Fruit fly (Drosophila melanogaster) whole organism, embryonic: ENCODE results near the gene CG12290.

Experiments
- Abd-B ChIP-seq: fragments of 200-800 bp; sonication (Bioruptor generic); optimal IDR thresholded peaks from 2 replicates; lab custom pipeline; 2018; ENCODE audit warnings: missing biosample characterization, mild to moderate bottlenecking, missing genetic modification characterization, moderate library complexity
- Atf6 ChIP-seq: fragments of 200-800 bp; sonication (Bioruptor generic); IDR thresholded peaks from 2 replicates; pipeline ENCODE4 v1.3.6; 2022; ENCODE audit warnings: missing biosample characterization, missing genetic modification characterization
- BEAF-32 ChIP-seq: fragments of 200-800 bp; sonication (Bioruptor generic); optimal IDR thresholded peaks from 3 replicates; lab custom pipeline; 2017; ENCODE audit warnings: missing biosample characterization, missing genetic modification characterization, mild to moderate bottlenecking, moderate library complexity, missing genetic modification reagents
- CG1024 ChIP-seq: fragments of 200-800 bp; sonication (Bioruptor generic); IDR thresholded peaks from 2 replicates; pipeline ENCODE4 v1.3.6; 2022; ENCODE audit warnings: missing biosample characterization, missing genetic modification characterization
- CG12155 ChIP-seq: fragments of 200-800 bp; sonication (Bioruptor generic); optimal IDR thresholded peaks from 3 replicates; lab custom pipeline; 2016; ENCODE audit warnings: missing biosample characterization, missing genetic modification characterization
- CG12236 ChIP-seq: fragments of 200-800 bp; sonication (Bioruptor generic); optimal IDR thresholded peaks from 2 replicates; lab custom pipeline; 2016; ENCODE audit warnings: missing biosample characterization, missing genetic modification characterization
- CG1233 ChIP-seq: fragments of 200-800 bp; sonication (Bioruptor generic); optimal IDR thresholded peaks from 4 replicates; lab custom pipeline; 2018; ENCODE audit warnings: missing biosample characterization, mild to moderate bottlenecking, missing genetic modification characterization
- CG12744 ChIP-seq: fragments of 200-800 bp; sonication (Bioruptor generic); optimal IDR thresholded peaks from 2 replicates; lab custom pipeline; 2016; ENCODE audit warnings: missing biosample characterization, missing genetic modification characterization
- CG13775 ChIP-seq: fragments of 200-800 bp; sonication (Bioruptor generic); optimal IDR thresholded peaks from 3 replicates; lab custom pipeline; 2017; ENCODE audit warnings: missing biosample characterization, mild to moderate bottlenecking, missing genetic modification characterization
- CG14014 ChIP-seq: fragments of 200-800 bp; sonication (Bioruptor generic); IDR thresholded peaks from 2 replicates; pipeline ENCODE4 v1.3.6; 2022; ENCODE audit warnings: missing biosample characterization, missing genetic modification characterization
- CG14050 ChIP-seq: fragments of 200-800 bp; sonication (Bioruptor generic); IDR thresholded peaks from 3 replicates; pipeline ENCODE4 v1.3.6; 2022; ENCODE audit warnings: missing biosample characterization, missing genetic modification characterization
- CG14667 ChIP-seq: fragments of 200-800 bp; sonication (Bioruptor generic); IDR thresholded peaks from 2 replicates; pipeline ENCODE4 v1.3.6; 2022; ENCODE audit warnings: missing biosample characterization, missing genetic modification characterization
- CG15073 ChIP-seq: fragments of 200-800 bp; sonication (Bioruptor generic); optimal IDR thresholded peaks from 2 replicates; lab custom pipeline; 2016; ENCODE audit warnings: missing biosample characterization, missing genetic modification characterization
- CG18011 ChIP-seq: fragments of 200-800 bp; sonication (Bioruptor generic); optimal IDR thresholded peaks from 2 replicates; lab custom pipeline; 2017; ENCODE audit warnings: missing biosample characterization, missing genetic modification characterization, mild to moderate bottlenecking, moderate library complexity, missing genotype
- CG18262 ChIP-seq: fragments of 200-800 bp; optimal IDR thresholded peaks from 3 replicates; lab custom pipeline; 2019; ENCODE audit warnings: missing biosample characterization, mild to moderate bottlenecking, missing genetic modification characterization, moderate library complexity
- CG18476 ChIP-seq: fragments of 200-800 bp; sonication (Bioruptor generic); optimal IDR thresholded peaks from 2 replicates; lab custom pipeline; 2016; ENCODE audit warnings: missing biosample characterization, mild to moderate bottlenecking, missing genetic modification characterization
- CG3838 ChIP-seq: fragments of 200-800 bp; sonication (Bioruptor generic); optimal IDR thresholded peaks from 3 replicates; lab custom pipeline; 2016; ENCODE audit warnings: missing biosample characterization, missing genetic modification characterization
- CG4360 ChIP-seq: fragments of 200-800 bp; sonication (Bioruptor generic); IDR thresholded peaks from 2 replicates; pipeline ENCODE4 v1.3.6; 2022; ENCODE audit warnings: missing biosample characterization, missing genetic modification characterization
- CG6765 ChIP-seq: fragments of 200-800 bp; sonication (Bioruptor generic); optimal IDR thresholded peaks from 3 replicates; lab custom pipeline; 2017; ENCODE audit warnings: missing biosample characterization, mild to moderate bottlenecking, missing genetic modification characterization
- CG7372 ChIP-seq: fragments of 200-800 bp; sonication (Bioruptor generic); IDR thresholded peaks from 2 replicates; pipeline ENCODE4 v1.3.6; 2022; ENCODE audit warnings: missing biosample characterization, missing genetic modification characterization
- CG7745 ChIP-seq: fragments of 200-800 bp; sonication (Bioruptor generic); optimal IDR thresholded peaks from 2 replicates; lab custom pipeline; 2018; ENCODE audit warnings: missing biosample characterization, mild to moderate bottlenecking, missing genetic modification characterization, moderate library complexity
- Camta ChIP-seq: fragments of 200-800 bp; sonication (Bioruptor generic); optimal IDR thresholded peaks from 2 replicates; lab custom pipeline; 2016; ENCODE audit warnings: missing biosample characterization, missing genetic modification characterization
- ERR ChIP-seq: fragments of 200-800 bp; sonication (Bioruptor generic); optimal IDR thresholded peaks from 2 replicates; lab custom pipeline; 2016; ENCODE audit warnings: missing biosample characterization, missing genetic modification characterization
- Elba2 ChIP-seq: fragments of 200-800 bp; sonication (Bioruptor generic); optimal IDR thresholded peaks from 3 replicates; lab custom pipeline; 2016; ENCODE audit warnings: missing biosample characterization, missing genetic modification characterization
- HHEX ChIP-seq: fragments of 200-800 bp; sonication (Bioruptor generic); optimal IDR thresholded peaks from 3 replicates; lab custom pipeline; 2017; ENCODE audit warnings: missing biosample characterization, mild to moderate bottlenecking, missing genetic modification characterization, missing genetic modification reagents
- HmgZ ChIP-seq: fragments of 200-800 bp; sonication (Bioruptor generic); optimal IDR thresholded peaks from 2 replicates; lab custom pipeline; 2018; ENCODE audit warnings: missing biosample characterization, mild to moderate bottlenecking, missing genetic modification characterization
- Oaz ChIP-seq: fragments of 200-800 bp; sonication (Bioruptor generic); IDR thresholded peaks from 2 replicates; pipeline ENCODE4 v1.3.6; 2022; ENCODE audit warnings: missing biosample characterization, missing genetic modification characterization
- Oli ChIP-seq: fragments of 200-800 bp; sonication (Bioruptor generic); optimal IDR thresholded peaks from 2 replicates; lab custom pipeline; 2018; ENCODE audit warnings: missing biosample characterization, mild to moderate bottlenecking, missing genetic modification characterization, moderate library complexity
- Spps ChIP-seq: fragments of 200-800 bp; sonication (Bioruptor generic); optimal IDR thresholded peaks from 2 replicates; lab custom pipeline; 2018; ENCODE audit warnings: missing biosample characterization, mild to moderate bottlenecking, missing genetic modification characterization
- al ChIP-seq: fragments of 200-800 bp; sonication (Bioruptor generic); IDR thresholded peaks from 2 replicates; pipeline ENCODE4 v1.3.6; 2022; ENCODE audit warnings: missing biosample characterization, missing genetic modification characterization
- cg ChIP-seq: fragments of 200-800 bp; sonication (Bioruptor generic); optimal IDR thresholded peaks from 3 replicates; lab custom pipeline; 2019; ENCODE audit warnings: missing biosample characterization, mild to moderate bottlenecking, missing genetic modification characterization, moderate library complexity
- chif ChIP-seq, 2 experiments: fragments of 200-800 bp; sonication (Bioruptor generic); optimal IDR thresholded peaks; 3 replicates each; lab custom pipeline; 2016; ENCODE audit warnings: missing biosample characterization in 2 of 2, missing genetic modification characterization in 2 of 2
- dan ChIP-seq: fragments of 200-800 bp; sonication (Bioruptor generic); IDR thresholded peaks from 2 replicates; pipeline ENCODE4 v1.3.6; 2022; ENCODE audit warnings: missing biosample characterization, missing genetic modification characterization
- ewg ChIP-seq: fragments of 200-800 bp; sonication (Bioruptor generic); optimal IDR thresholded peaks from 3 replicates; lab custom pipeline; 2017; ENCODE audit warnings: mild to moderate bottlenecking, missing biosample characterization, missing genetic modification reagents, missing genetic modification characterization
- fd96Cb ChIP-seq: fragments of 200-800 bp; sonication (Bioruptor generic); optimal IDR thresholded peaks from 2 replicates; lab custom pipeline; 2018; ENCODE audit warnings: missing biosample characterization, mild to moderate bottlenecking, missing genetic modification characterization, moderate library complexity
- fru ChIP-seq: fragments of >200 bp; optimal IDR thresholded peaks from 2 replicates; lab custom pipeline; 2017
- hbn ChIP-seq: fragments of 200-800 bp; sonication (Bioruptor generic); IDR thresholded peaks from 2 replicates; pipeline ENCODE4 v1.3.6; 2022; ENCODE audit warnings: missing biosample characterization, missing genetic modification characterization; ENCODE audit not compliant: partially characterized antibody
- jing ChIP-seq: fragments of 200-800 bp; sonication (Bioruptor generic); optimal IDR thresholded peaks from 2 replicates; lab custom pipeline; 2018; ENCODE audit warnings: missing biosample characterization, mild to moderate bottlenecking, missing genetic modification characterization
- klu ChIP-seq: fragments of 200-800 bp; sonication (Bioruptor generic); IDR thresholded peaks from 2 replicates; pipeline ENCODE4 v1.3.6; 2022; ENCODE audit warnings: missing biosample characterization, missing genetic modification characterization
- mirr ChIP-seq: fragments of 200-800 bp; sonication (Bioruptor generic); optimal IDR thresholded peaks from 3 replicates; lab custom pipeline; 2018; ENCODE audit warnings: missing biosample characterization, mild to moderate bottlenecking, missing genetic modification characterization
- onecut ChIP-seq: fragments of 200-800 bp; sonication (Bioruptor generic); IDR thresholded peaks from 2 replicates; pipeline ENCODE4 v1.3.6; 2022; ENCODE audit warnings: missing biosample characterization, missing genetic modification characterization
- prd ChIP-seq, 3 experiments: fragments of >200 bp in 2 of 3; fragments of 200-800 bp in 1 of 3; sonication (Bioruptor generic) in 1 of 3; optimal IDR thresholded peaks in 2 of 3; IDR thresholded peaks in 1 of 3; 2 replicates in 2 of 3; 3 replicates in 1 of 3; pipeline versions ENCODE4 v1.3.6 to Lab custom; 2017 to 2022; ENCODE audit warnings: missing biosample characterization in 1 of 3, missing genetic modification characterization in 1 of 3
- pzg ChIP-seq: fragments of 200-800 bp; sonication (Bioruptor generic); optimal IDR thresholded peaks from 3 replicates; lab custom pipeline; 2018; ENCODE audit warnings: missing biosample characterization, mild to moderate bottlenecking, missing genetic modification characterization, moderate library complexity
- rib ChIP-seq: fragments of 200-800 bp; sonication (Bioruptor generic); IDR thresholded peaks from 2 replicates; pipeline ENCODE4 v1.3.6; 2022; ENCODE audit warnings: missing biosample characterization, missing genetic modification characterization
- sna ChIP-seq: fragments of 200-800 bp; sonication (Bioruptor generic); IDR thresholded peaks from 2 replicates; pipeline ENCODE4 v1.3.6; 2022; ENCODE audit warnings: missing biosample characterization, missing genetic modification characterization; ENCODE audit not compliant: partially characterized antibody
- trh ChIP-seq: fragments of 200-800 bp; sonication (Bioruptor generic); optimal IDR thresholded peaks from 2 replicates; lab custom pipeline; 2016; ENCODE audit warnings: missing biosample characterization, missing genetic modification characterization
- twi ChIP-seq: fragments of 200-800 bp; optimal IDR thresholded peaks from 2 replicates; lab custom pipeline; 2019; ENCODE audit warnings: missing biosample characterization, mild to moderate bottlenecking, missing genetic modification characterization, moderate library complexity
- unc-4 ChIP-seq: fragments of 200-800 bp; sonication (Bioruptor generic); IDR thresholded peaks from 2 replicates; pipeline ENCODE4 v1.3.6; 2022; ENCODE audit warnings: missing biosample characterization, missing genetic modification characterization; ENCODE audit not compliant: partially characterized antibody
- z ChIP-seq: fragments of 200-800 bp; sonication (Bioruptor generic); IDR thresholded peaks from 3 replicates; pipeline ENCODE4 v1.3.6; 2022; ENCODE audit warnings: missing biosample characterization, missing genetic modification characterization

The CG12290 gene

DNA sequence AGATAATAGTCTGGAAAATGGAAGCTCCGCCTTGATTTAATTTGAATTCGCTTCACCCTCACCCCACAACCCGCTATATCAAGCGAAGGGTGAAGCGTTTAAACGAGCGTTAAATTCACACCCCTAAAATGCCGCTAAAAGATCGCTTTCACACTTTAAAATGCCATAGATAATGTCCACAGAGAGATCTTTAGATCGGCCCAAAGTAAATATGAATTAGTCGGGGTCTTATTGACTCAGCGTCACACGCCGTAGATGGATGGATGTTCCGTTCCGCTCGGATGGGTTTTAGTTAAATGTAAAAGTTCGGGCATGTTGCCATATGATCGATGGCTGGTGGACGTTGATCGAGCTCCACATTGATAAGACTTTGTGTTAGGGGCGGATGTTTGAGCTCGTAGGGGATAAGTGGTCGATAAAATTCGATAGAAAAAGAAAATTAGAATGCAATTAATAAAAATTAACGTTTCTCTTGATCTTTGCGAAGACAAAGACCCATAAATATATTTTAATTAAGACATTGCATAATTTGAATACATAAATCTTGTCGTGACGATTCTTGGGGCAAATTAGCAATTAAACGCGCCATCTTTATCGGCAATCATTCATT, 1.9 kb upstream of the CG12290 start (continued):
- TF ChIP-seq CG15073, result no peak
- TF ChIP-seq fru (lab: Kevin White, UChicago), result no peak
- peak; percentile 44 for TF ChIP-seq twi (tag; lab: Kevin White, UChicago)
- peak; percentile 94 for TF ChIP-seq rib (GFP tag; lab: Robert Waterston, UW)
- TF ChIP-seq CG7745 (tag; lab: Kevin White, UChicago), result peak; percentile 77
- TF ChIP-seq fd96Cb (tag; lab: Kevin White, UChicago), result peak; percentile 64
- TF ChIP-seq unc-4 (GFP tag; lab: Robert Waterston, UW), result no peak
- TF ChIP-seq CG12236 (GFP tag; lab: Kevin White, UChicago), result peak; percentile 89
- TF ChIP-seq al (GFP tag; lab: Robert Waterston, UW), result peak; percentile 59; the same call in 1 of the 2 replicates
- TF ChIP-seq Oaz (GFP tag; lab: Robert Waterston, UW), result peak; percentile 51; the same call in 1 of the 2 replicates
- peak; percentile 87 for TF ChIP-seq mirr
- peak; percentile 45 for TF ChIP-seq CG18011
- no peak for TF ChIP-seq BEAF-32 (GFP tag; lab: Kevin White, UChicago)
- TF ChIP-seq Oli (tag; lab: Kevin White, UChicago), result peak; percentile 7
- TF ChIP-seq sna (GFP tag; lab: Robert Waterston, UW), result no peak
- TF ChIP-seq Abd-B (GFP tag; lab: Kevin White, UChicago), result no peak
- TF ChIP-seq CG4360 (GFP tag; lab: Robert Waterston, UW), result peak; percentile 75
- peak; percentile 56 for TF ChIP-seq jing
- peak; percentile 83 for TF ChIP-seq CG1024 (GFP tag; lab: Robert Waterston, UW)
- TF ChIP-seq CG12744, result peak; percentile 75
- TF ChIP-seq CG14014 (GFP tag; lab: Robert Waterston, UW), result peak; percentile 83; the same call in 1 of the 2 replicates
- no peak for TF ChIP-seq Elba2 (GFP tag; lab: Kevin White, UChicago)
- TF ChIP-seq CG6765 (GFP tag; lab: Kevin White, UChicago), result peak; percentile 66
- TF ChIP-seq trh (GFP tag; lab: Kevin White, UChicago), result peak; percentile 76
- peak; percentile 79 to 90 for TF ChIP-seq chif (GFP tag; optimal IDR thresholded peaks at IDR 0.05; lab: Kevin White, UChicago)
- TF ChIP-seq CG14050 (GFP tag; lab: Robert Waterston, UW), result peak; percentile 49; the same call in 1 of the 3 replicates
- peak; percentile 73 for TF ChIP-seq CG3838 (GFP tag; lab: Kevin White, UChicago)
- TF ChIP-seq Camta (GFP tag; lab: Kevin White, UChicago), result peak; percentile 89
- no peak for TF ChIP-seq hbn (GFP tag; lab: Robert Waterston, UW)
- peak; percentile 88 for TF ChIP-seq HmgZ (tag; lab: Kevin White, UChicago)
- TF ChIP-seq dan (GFP tag; lab: Robert Waterston, UW), result no peak
- peak; percentile 55 for TF ChIP-seq CG13775 (GFP tag; lab: Kevin White, UChicago)
- TF ChIP-seq klu (GFP tag; lab: Robert Waterston, UW), result peak; percentile 67
- peak; percentile 81 for TF ChIP-seq onecut (GFP tag; lab: Robert Waterston, UW)
- TF ChIP-seq CG7372 (GFP tag; lab: Robert Waterston, UW), result 0 out of 2 replicates have a peak, but pooled peaks have one; percentile 55
- TF ChIP-seq cg, result no peak
- TF ChIP-seq ERR (GFP tag; lab: Kevin White, UChicago), result peak; percentile 78
- no peak for TF ChIP-seq prd (optimal IDR thresholded peaks at IDR 0.05; lab: Kevin White, UChicago)
- peak; percentile 53; the same call in 2 of the 3 replicates for TF ChIP-seq prd (GFP tag; IDR thresholded peaks at IDR 0.05; lab: Robert Waterston, UW)
- TF ChIP-seq ewg (GFP tag; lab: Kevin White, UChicago), result peak; percentile 64
- TF ChIP-seq CG18476, result peak; percentile 80
- peak; percentile 92 for TF ChIP-seq Atf6 (GFP tag; lab: Robert Waterston, UW)
- peak; percentile 68 for TF ChIP-seq CG18262 (tag; lab: Kevin White, UChicago)
- TF ChIP-seq Spps (tag; lab: Kevin White, UChicago), result peak; percentile 61
- no peak for TF ChIP-seq pzg (GFP tag; lab: Kevin White, UChicago)
- TF ChIP-seq HHEX (GFP tag; lab: Kevin White, UChicago), result peak; percentile 88
- peak; percentile 44; the same call in 1 of the 2 replicates for TF ChIP-seq CG14667 (GFP tag; lab: Robert Waterston, UW)
- peak; percentile 77; the same call in 2 of the 3 replicates for TF ChIP-seq z (GFP tag; lab: Robert Waterston, UW)
- peak; percentile 38 for TF ChIP-seq CG12155
- peak; percentile 93 for TF ChIP-seq CG1233
